Fruit fly (Drosophila melanogaster) whole organism, wandering third instar larva: ENCODE measurements around the gene CG15914.

Experiments used
- OdsH ChIP-seq: fragments of 200-800 bp; sonication (Bioruptor generic); optimal IDR thresholded peaks from 2 replicates; lab custom pipeline; 2016; ENCODE audit warnings: missing biosample characterization, mild to moderate bottlenecking, missing genetic modification characterization
- br ChIP-seq: fragments of 200-800 bp; sonication (Bioruptor generic); optimal IDR thresholded peaks from 2 replicates; lab custom pipeline; 2016; ENCODE audit warnings: missing biosample characterization, missing genetic modification characterization
- h ChIP-seq: fragments of 200-800 bp; sonication (Bioruptor generic); optimal IDR thresholded peaks from 3 replicates; lab custom pipeline; 2016; ENCODE audit warnings: missing biosample characterization, mild to moderate bottlenecking, missing genetic modification characterization

DNA sequence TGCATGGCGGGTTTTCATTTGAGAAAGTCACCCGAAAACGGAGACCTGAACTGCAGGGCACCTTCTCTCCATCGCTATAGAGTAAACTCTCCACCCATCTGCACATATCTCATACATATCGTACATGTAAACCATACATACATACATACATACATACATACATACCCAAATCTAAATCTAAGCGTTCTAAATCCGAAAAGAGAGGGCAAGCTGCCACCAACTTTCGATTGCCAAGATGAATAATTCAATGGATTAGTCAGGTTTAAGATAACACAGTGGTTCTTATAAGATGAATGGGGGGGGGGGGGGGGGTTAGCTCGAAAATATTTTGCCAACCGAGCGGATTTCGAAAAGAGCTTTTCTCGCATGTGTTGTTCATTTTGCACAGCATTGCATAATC lies 38.7 kb upstream of the CG15914 start:
- TF ChIP-seq h (GFP tag; lab: Kevin White, UChicago), result no peak
- TF ChIP-seq br, result no peak
- TF ChIP-seq OdsH, result no peak
